Fruit fly (Drosophila melanogaster) whole organism, wandering third instar larva: ENCODE results near the gene CG18754.

Source experiments
- Abd-B ChIP-seq: fragments of >200 bp; optimal IDR thresholded peaks from 2 replicates; lab custom pipeline; 2017; ENCODE audit warnings: missing biosample characterization, missing genetic modification characterization
- Hnf4 ChIP-seq: fragments of 200-800 bp; sonication (Bioruptor generic); optimal IDR thresholded peaks from 2 replicates; lab custom pipeline; 2016; ENCODE audit warnings: missing biosample characterization, mild to moderate bottlenecking, missing genetic modification characterization
- Hr78 ChIP-seq: fragments of >200 bp; optimal IDR thresholded peaks from 2 replicates; lab custom pipeline; 2017; ENCODE audit warnings: missing biosample characterization, missing genetic modification characterization
- Hr83 ChIP-seq: fragments of 200-300 bp; sonication (Bioruptor generic); optimal IDR thresholded peaks from 2 replicates; lab custom pipeline; 2016; ENCODE audit warnings: missing biosample characterization, mild to moderate bottlenecking, missing genetic modification characterization, moderate library complexity; ENCODE audit not compliant: poor library complexity, severe bottlenecking
- dsf ChIP-seq: sonication (Bioruptor generic); optimal IDR thresholded peaks from 2 replicates; lab custom pipeline; 2016; ENCODE audit warnings: missing biosample characterization, missing genetic modification characterization, borderline replicate concordance
- fru ChIP-seq: fragments of 200-800 bp; sonication (Bioruptor generic); optimal IDR thresholded peaks from 3 replicates; lab custom pipeline; 2016; ENCODE audit warnings: missing biosample characterization, mild to moderate bottlenecking, missing genetic modification characterization
- h ChIP-seq: fragments of 200-800 bp; sonication (Bioruptor generic); optimal IDR thresholded peaks from 3 replicates; lab custom pipeline; 2016; ENCODE audit warnings: missing biosample characterization, mild to moderate bottlenecking, missing genetic modification characterization
- rgr ChIP-seq: fragments of 200-800 bp; sonication (Bioruptor generic); optimal IDR thresholded peaks from 3 replicates; lab custom pipeline; 2016; ENCODE audit warnings: missing biosample characterization, mild to moderate bottlenecking, missing genetic modification characterization
- sage ChIP-seq: fragments of 200-800 bp; sonication (Bioruptor generic); optimal IDR thresholded peaks from 2 replicates; lab custom pipeline; 2016; ENCODE audit warnings: missing biosample characterization, mild to moderate bottlenecking, missing genetic modification characterization

dm6 chr3R:23694579-23695033, 10.7 kb downstream of the CG18754 start, which contains the start of gene CG10254:
- TF ChIP-seq sage (no peak), fru (GFP tag; lab: Kevin White, UChicago) (no peak), h (GFP tag; lab: Kevin White, UChicago) (no peak), Hr78 (GFP tag; lab: Kevin White, UChicago) (no peak), rgr (GFP tag; lab: Kevin White, UChicago) (no peak), dsf (GFP tag; lab: Kevin White, UChicago) (no peak), Hr83 (GFP tag; lab: Kevin White, UChicago) (no peak), Hnf4 (GFP tag; lab: Kevin White, UChicago) (no peak), Abd-B (GFP tag; lab: Kevin White, UChicago) (no peak)
